Fruit fly (Drosophila melanogaster): ENCODE data around the gene spidey.
A peak's percentile ranks its signal among the peaks of the same experiment; 100 is the strongest.

spidey gene

dm6 chrX:7883926-7884325 lies 24.8 kb upstream of the spidey start, which contains the start of gene Ir7f:
Ir7f (minus strand) TSS chrX:7884026.
- no peak for TF ChIP-seq woc (GFP tag; optimal IDR thresholded peaks at IDR 0.05)
- TF ChIP-seq Dif (GFP tag; optimal IDR thresholded peaks at IDR 0.05; ENCODE audit: partially characterized antibody), result no peak
- TF ChIP-seq N (GFP tag; optimal IDR thresholded peaks at IDR 0.05), result no peak
- TF ChIP-seq Mio (GFP tag; optimal IDR thresholded peaks at IDR 0.05), result no peak
- TF ChIP-seq rgr (GFP tag; optimal IDR thresholded peaks at IDR 0.05), result no peak
- no peak for TF ChIP-seq ey (GFP tag; optimal IDR thresholded peaks at IDR 0.05)
- TF ChIP-seq Myc (optimal IDR thresholded peaks at IDR 0.05), result no peak
- TF ChIP-seq OdsH (GFP tag; optimal IDR thresholded peaks at IDR 0.05), result no peak
- no peak for TF ChIP-seq Vsx2 (GFP tag; optimal IDR thresholded peaks at IDR 0.05; ENCODE audit: partially characterized antibody)

dm6 chrX:7884360-7884759 lies 24.4 kb upstream of the spidey start, which contains the start of gene Ir7g:
Ir7g (plus strand) TSS chrX:7884660.
- TF ChIP-seq CrebA (GFP tag; optimal IDR thresholded peaks at IDR 0.05; ENCODE audit: borderline replicate concordance) (no peak), sv (GFP tag; optimal IDR thresholded peaks at IDR 0.05) (no peak), ey (GFP tag; optimal IDR thresholded peaks at IDR 0.05) (no peak), fru (GFP tag; optimal IDR thresholded peaks at IDR 0.05) (no peak), brk (GFP tag; optimal IDR thresholded peaks at IDR 0.05) (no peak), CG32264 (GFP tag; optimal IDR thresholded peaks at IDR 0.05) (no peak), Dfd (GFP tag; optimal IDR thresholded peaks at IDR 0.05) (no peak)

DNA sequence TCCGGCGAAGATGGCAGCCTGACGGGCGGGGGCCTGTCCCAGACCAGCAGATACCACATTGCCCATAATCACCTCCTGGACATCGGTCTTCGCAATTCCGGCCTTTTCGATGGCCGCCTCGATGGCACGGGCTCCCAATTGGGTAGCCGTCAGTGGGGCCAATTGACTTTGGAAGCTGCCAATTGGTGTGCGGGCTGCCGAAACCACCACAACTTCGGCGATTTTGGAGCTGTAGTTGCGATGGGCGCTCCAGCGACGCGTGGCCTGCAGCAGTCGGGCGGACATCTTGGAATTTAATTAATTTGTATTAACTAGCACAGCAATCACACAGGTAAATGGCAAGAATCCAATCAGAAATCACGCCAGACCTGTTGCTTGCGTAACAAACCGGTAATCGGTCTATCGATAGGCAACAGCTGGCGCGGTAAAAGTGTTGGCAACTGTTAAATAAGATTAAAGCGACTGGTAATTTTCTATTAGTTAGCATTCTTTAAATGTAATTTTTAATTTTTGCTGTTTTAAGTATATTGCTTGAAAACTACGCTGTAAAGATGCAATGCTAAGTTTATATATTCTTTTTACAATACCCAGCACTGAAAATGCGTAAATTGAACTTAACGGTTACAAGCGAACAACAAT lies 20.2 kb upstream of the spidey start, which contains the start of gene Acat1:
Acat1 (minus strand) TSS at position 400 of the 639 bp plus-strand sequence.
- TF ChIP-seq CG9705 (GFP tag; optimal IDR thresholded peaks at IDR 0.05) (peak; percentile 11), br (GFP tag; optimal IDR thresholded peaks at IDR 0.05) (peak; percentile 83), ey (GFP tag; optimal IDR thresholded peaks at IDR 0.05) (peak; percentile 83), tai (GFP tag; optimal IDR thresholded peaks at IDR 0.05) (no peak), N (GFP tag; optimal IDR thresholded peaks at IDR 0.05) (no peak), rgr (GFP tag; optimal IDR thresholded peaks at IDR 0.05) (peak; percentile 89), jim (GFP tag; optimal IDR thresholded peaks at IDR 0.05) (no peak), lola (GFP tag; optimal IDR thresholded peaks at IDR 0.05) (no peak), psq (GFP tag; optimal IDR thresholded peaks at IDR 0.05) (peak; percentile 80), Hr78 (GFP tag; optimal IDR thresholded peaks at IDR 0.05) (no peak), CG32264 (GFP tag; optimal IDR thresholded peaks at IDR 0.05) (peak; percentile 59), dmrt93B (GFP tag; optimal IDR thresholded peaks at IDR 0.05) (peak; percentile 35), GATAd (GFP tag; optimal IDR thresholded peaks at IDR 0.05) (peak; percentile 52), Abd-B (GFP tag; optimal IDR thresholded peaks at IDR 0.05) (no peak), fru (GFP tag; optimal IDR thresholded peaks at IDR 0.05) (peak; percentile 87), Dfd (GFP tag; optimal IDR thresholded peaks at IDR 0.05) (no peak), h (GFP tag; optimal IDR thresholded peaks at IDR 0.05) (peak; percentile 89), dsf (GFP tag; optimal IDR thresholded peaks at IDR 0.05; ENCODE audit: borderline replicate concordance) (peak; percentile 58), Hr83 (GFP tag; optimal IDR thresholded peaks at IDR 0.05; ENCODE audit: poor library complexity, severe bottlenecking) (peak; percentile 39), Vsx2 (GFP tag; optimal IDR thresholded peaks at IDR 0.05; ENCODE audit: partially characterized antibody) (no peak), Hnf4 (GFP tag; optimal IDR thresholded peaks at IDR 0.05) (peak; percentile 91), HLH106 (tag; optimal IDR thresholded peaks at IDR 0.05) (peak; percentile 69), Rel (GFP tag; optimal IDR thresholded peaks at IDR 0.05) (no peak), Rel (tag; optimal IDR thresholded peaks at IDR 0.05) (no peak), OdsH (GFP tag; optimal IDR thresholded peaks at IDR 0.05) (peak; percentile 81), pan (optimal IDR thresholded peaks at IDR 0.05) (no peak), brk (GFP tag; optimal IDR thresholded peaks at IDR 0.05) (no peak), Jra (GFP tag; optimal IDR thresholded peaks at IDR 0.05) (peak; percentile 86), sage (GFP tag; optimal IDR thresholded peaks at IDR 0.05) (peak; percentile 77), Dif (GFP tag; optimal IDR thresholded peaks at IDR 0.05; ENCODE audit: partially characterized antibody) (no peak), sv (GFP tag; optimal IDR thresholded peaks at IDR 0.05) (peak; percentile 34), Sp1 (GFP tag; optimal IDR thresholded peaks at IDR 0.05) (peak; percentile 53), CrebA (GFP tag; optimal IDR thresholded peaks at IDR 0.05; ENCODE audit: borderline replicate concordance) (no peak), dl (GFP tag; optimal IDR thresholded peaks at IDR 0.05; ENCODE audit: insufficient read depth in 1 of 2, partially characterized antibody in 2 of 2) (no peak), woc (GFP tag; optimal IDR thresholded peaks at IDR 0.05) (peak; percentile 58), foxo (GFP tag; optimal IDR thresholded peaks at IDR 0.05) (peak in 1 of 2 experiments; percentile 90), Mio (GFP tag; optimal IDR thresholded peaks at IDR 0.05) (peak; percentile 19), Myc (optimal IDR thresholded peaks at IDR 0.05) (no peak), usp (GFP tag; optimal IDR thresholded peaks at IDR 0.05) (no peak)

All from whole organism, wandering third instar larva.